Worm (Caenorhabditis elegans) whole organism, L1 larva: ENCODE results near the gene nhr-223.

Experiments
- F16B12.6 ChIP-seq: fragments of 150-350 bp; optimal IDR thresholded peaks from 2 replicates; lab custom pipeline; 2014; ENCODE audit warnings: missing biosample characterization, missing genetic modification characterization
- Y116A8C.19 ChIP-seq: sonication (generic microtip); optimal IDR thresholded peaks from 2 replicates; lab custom pipeline; 2016; ENCODE audit warnings: missing compliant biosample characterization, missing genetic modification characterization, borderline replicate concordance
- aha-1 ChIP-seq: fragments of 150-350 bp; optimal IDR thresholded peaks from 2 replicates; lab custom pipeline; 2014; ENCODE audit warnings: missing biosample characterization, missing genetic modification characterization
- ets-5 ChIP-seq: fragments of 200-800 bp; sonication (Bioruptor generic); IDR thresholded peaks from 2 replicates; pipeline ENCODE4 v1.3.6; 2022; ENCODE audit warnings: missing genetic modification characterization, missing compliant biosample characterization
- fkh-10 ChIP-seq: sonication (generic microtip); optimal IDR thresholded peaks from 2 replicates; lab custom pipeline; 2017; ENCODE audit warnings: missing biosample characterization, missing genetic modification reagents, missing genetic modification characterization
- hlh-4 ChIP-seq: sonication (generic microtip); optimal IDR thresholded peaks from 2 replicates; lab custom pipeline; 2016; ENCODE audit warnings: mild to moderate bottlenecking, missing genetic modification characterization, missing compliant biosample characterization
- nhr-47 ChIP-seq: sonication (generic microtip); optimal IDR thresholded peaks from 2 replicates; lab custom pipeline; 2016; ENCODE audit warnings: mild to moderate bottlenecking, missing genetic modification characterization, moderate library complexity, missing compliant biosample characterization
- nhr-71 ChIP-seq: sonication (generic microtip); optimal IDR thresholded peaks from 2 replicates; lab custom pipeline; 2016; ENCODE audit warnings: mild to moderate bottlenecking, missing genetic modification characterization, moderate library complexity, missing compliant biosample characterization
- skn-1 ChIP-seq: fragments of 150-350 bp; optimal IDR thresholded peaks from 2 replicates; lab custom pipeline; 2014; ENCODE audit warnings: missing biosample characterization, missing genetic modification characterization
- sptf-1 ChIP-seq: fragments of 150-350 bp; optimal IDR thresholded peaks from 2 replicates; lab custom pipeline; 2014; ENCODE audit warnings: missing biosample characterization, missing genetic modification characterization
- sup-37 ChIP-seq: fragments of 200-800 bp; sonication (Bioruptor generic); optimal IDR thresholded peaks from 2 replicates; lab custom pipeline; 2018; ENCODE audit warnings: mild to moderate bottlenecking, missing genetic modification characterization, missing compliant biosample characterization
- unc-30 ChIP-seq: sonication (generic microtip); optimal IDR thresholded peaks from 2 replicates; lab custom pipeline; 2017; ENCODE audit warnings: missing biosample characterization, missing genetic modification characterization
- zag-1 ChIP-seq: fragments of 150-350 bp; optimal IDR thresholded peaks from 2 replicates; lab custom pipeline; 2014; ENCODE audit warnings: missing biosample characterization, missing genetic modification characterization
- ztf-11 ChIP-seq, 2 experiments: sonication (generic microtip); optimal IDR thresholded peaks; 2 replicates each; lab custom pipeline; 2016 to 2017; ENCODE audit warnings: missing genetic modification characterization in 2 of 2, missing biosample characterization in 1 of 2, missing compliant biosample characterization in 1 of 2

The nhr-223 gene

DNA sequence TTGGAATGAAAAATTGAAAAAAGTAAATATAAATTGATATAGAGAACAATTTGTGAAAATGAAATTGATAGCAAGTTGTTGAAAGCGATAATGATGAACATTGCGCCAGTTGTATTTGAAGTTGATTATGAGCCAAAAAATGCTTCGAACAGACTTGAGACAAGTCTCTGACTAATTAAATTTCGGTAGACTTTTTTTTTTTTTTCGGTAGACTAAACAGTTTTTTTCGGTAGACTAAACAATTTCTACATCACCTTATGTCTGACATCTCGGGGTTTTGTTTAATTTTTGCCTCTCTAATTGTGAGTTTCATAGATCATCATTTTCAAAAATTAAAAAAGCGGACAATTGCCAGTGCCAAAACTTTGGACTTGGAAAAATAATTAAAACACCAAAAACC, 37.4 kb downstream of the nhr-223 start, which contains the start of gene srbc-54:
TSS of gene srbc-54 (minus strand) at position 101 of the 400 bp plus-strand sequence.
- TF ChIP-seq sptf-1 (tag; lab: Kevin White, UChicago) (no peak), ztf-11 (tag; optimal IDR thresholded peaks at IDR 0.05; lab: Kevin White, UChicago) (no peak), skn-1 (tag; lab: Kevin White, UChicago) (no peak), nhr-71 (tag; lab: Kevin White, UChicago) (no peak), zag-1 (tag; lab: Kevin White, UChicago) (no peak), unc-30 (tag; lab: Kevin White, UChicago) (no peak), nhr-47 (tag; lab: Kevin White, UChicago) (no peak), F16B12.6 (tag; lab: Kevin White, UChicago) (no peak), fkh-10 (GFP tag; lab: Kevin White, UChicago) (no peak), sup-37 (GFP tag; lab: Kevin White, UChicago) (no peak), ets-5 (no peak), Y116A8C.19 (no peak)

DNA sequence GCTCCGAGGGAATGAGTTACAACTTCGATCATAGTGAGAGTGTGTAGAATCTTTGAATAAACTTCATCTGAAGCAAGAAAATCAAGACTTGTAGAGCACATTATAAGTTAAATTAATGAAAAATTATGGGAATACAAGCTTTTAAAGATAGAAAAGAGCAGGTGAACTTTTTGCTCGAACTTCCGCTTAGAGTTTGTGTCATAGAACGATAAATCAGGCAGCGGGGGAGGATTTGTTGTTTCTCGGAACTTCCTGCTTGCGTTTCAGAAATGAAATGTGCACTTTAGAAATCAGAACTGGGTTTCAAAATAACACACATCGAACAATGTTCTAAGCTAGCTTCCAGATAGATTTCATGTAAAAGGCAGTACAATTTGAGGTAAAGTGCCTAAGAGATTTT, 44.9 kb downstream of the nhr-223 start, which contains the start of gene srh-149:
TSS of gene srh-149 (minus strand) at position 101 of the 400 bp plus-strand sequence.
- TF ChIP-seq hlh-4 (tag; lab: Kevin White, UChicago) = peak; percentile 50
- TF ChIP-seq aha-1 (tag; lab: Kevin White, UChicago) = no peak
